Worm (Caenorhabditis elegans): ENCODE measurements around the gene clec-75.

DNA sequence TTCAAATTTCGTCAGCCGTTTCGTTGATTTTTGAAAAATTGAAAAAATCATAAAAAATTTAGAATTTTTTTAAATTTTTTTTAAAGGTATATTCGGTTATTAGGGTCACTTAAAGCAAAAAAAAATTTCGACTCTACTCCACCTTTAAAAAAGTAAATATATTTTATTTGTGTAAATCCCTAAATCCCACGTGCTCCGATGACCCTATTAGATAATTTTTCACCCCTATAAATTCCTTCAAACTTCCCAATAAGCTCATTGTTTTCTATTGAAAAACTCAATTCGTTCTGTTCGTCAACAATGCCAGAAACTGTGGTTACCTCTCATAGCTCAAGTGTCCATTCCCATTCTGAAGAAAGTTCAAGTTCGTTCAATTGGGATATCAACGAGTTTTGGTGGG is 47.9 kb upstream of the clec-75 start, which contains the start of gene F56D6.20:
- TF ChIP-seq dao-5 (tag; optimal IDR thresholded peaks at IDR 0.05), result no peak
- no peak for TF ChIP-seq him-1 (tag; optimal IDR thresholded peaks at IDR 0.05)
